Worm (Caenorhabditis elegans) whole organism, late embryonic: ENCODE results near the gene C26B9.2.
A peak's percentile ranks its signal among the peaks of the same experiment; 100 is the strongest.

Source experiments
- C08G9.2 ChIP-seq: sonication (generic microtip); optimal IDR thresholded peaks from 2 replicates; lab custom pipeline; 2016; ENCODE audit warnings: mild to moderate bottlenecking, missing genetic modification characterization, moderate library complexity, missing compliant biosample characterization
- F13H6.1 ChIP-seq: sonication (generic microtip); optimal IDR thresholded peaks from 2 replicates; lab custom pipeline; 2016; ENCODE audit warnings: missing genetic modification characterization, missing compliant biosample characterization
- K09A11.1 ChIP-seq: sonication (generic microtip); optimal IDR thresholded peaks from 2 replicates; lab custom pipeline; 2017; ENCODE audit warnings: antibody characterized with exemption, mild to moderate bottlenecking, missing genetic modification characterization, missing compliant biosample characterization; ENCODE audit not compliant: insufficient read depth
- T23F11.4 ChIP-seq: fragments of 200-800 bp; sonication (Bioruptor generic); optimal IDR thresholded peaks from 2 replicates; lab custom pipeline; 2018; ENCODE audit warnings: mild to moderate bottlenecking, missing genetic modification characterization, missing compliant biosample characterization
- ahr-1 ChIP-seq: sonication (generic microtip); optimal IDR thresholded peaks from 2 replicates; lab custom pipeline; 2016; ENCODE audit warnings: missing genetic modification characterization, missing compliant biosample characterization
- ceh-14 ChIP-seq: sonication (generic microtip); optimal IDR thresholded peaks from 2 replicates; lab custom pipeline; 2016; ENCODE audit warnings: missing genotype, missing genetic modification characterization, missing compliant biosample characterization
- ceh-19 ChIP-seq: fragments of 200-800 bp; sonication (Bioruptor generic); optimal IDR thresholded peaks from 2 replicates; lab custom pipeline; 2018; ENCODE audit warnings: mild to moderate bottlenecking, missing genetic modification characterization, missing compliant biosample characterization
- ceh-2 ChIP-seq: sonication (generic microtip); optimal IDR thresholded peaks from 2 replicates; lab custom pipeline; 2016; ENCODE audit warnings: missing genotype, missing genetic modification characterization, missing compliant biosample characterization
- ceh-22 ChIP-seq: sonication (generic microtip); optimal IDR thresholded peaks from 2 replicates; lab custom pipeline; 2017; ENCODE audit warnings: missing biosample characterization, missing genetic modification characterization
- ceh-24 ChIP-seq: sonication (generic microtip); optimal IDR thresholded peaks from 2 replicates; lab custom pipeline; 2016; ENCODE audit warnings: mild to moderate bottlenecking, missing genetic modification characterization, missing compliant biosample characterization
- ceh-30 ChIP-seq: fragments of 150-350 bp; optimal IDR thresholded peaks from 2 replicates; lab custom pipeline; 2014; ENCODE audit warnings: missing biosample characterization, missing genetic modification characterization
- ceh-45 ChIP-seq: fragments of 200-800 bp; sonication (Bioruptor generic); IDR thresholded peaks from 2 replicates; pipeline ENCODE4 v1.3.6; 2022; ENCODE audit warnings: missing genetic modification reagents, missing genetic modification characterization, missing compliant biosample characterization
- ceh-48 ChIP-seq: sonication (generic microtip); optimal IDR thresholded peaks from 2 replicates; lab custom pipeline; 2016; ENCODE audit warnings: missing genetic modification characterization, inconsistent platforms, missing compliant biosample characterization
- dmd-4 ChIP-seq: sonication (generic microtip); optimal IDR thresholded peaks from 2 replicates; lab custom pipeline; 2016; ENCODE audit warnings: borderline replicate concordance, missing genetic modification characterization, missing compliant biosample characterization
- dve-1 ChIP-seq: sonication (generic microtip); optimal IDR thresholded peaks from 2 replicates; lab custom pipeline; 2017; ENCODE audit warnings: antibody characterized with exemption, mild to moderate bottlenecking, missing genetic modification characterization, missing compliant biosample characterization
- elt-2 ChIP-seq: sonication (generic microtip); optimal IDR thresholded peaks from 2 replicates; lab custom pipeline; 2016; ENCODE audit warnings: missing genetic modification reagents, missing genetic modification characterization, missing compliant biosample characterization
- fkh-6 ChIP-seq: sonication (generic microtip); optimal IDR thresholded peaks from 2 replicates; lab custom pipeline; 2016; ENCODE audit warnings: missing genetic modification characterization, missing compliant biosample characterization
- hlh-13 ChIP-seq: fragments of 200-800 bp; sonication (Bioruptor generic); optimal IDR thresholded peaks from 2 replicates; lab custom pipeline; 2018; ENCODE audit warnings: mild to moderate bottlenecking, missing genetic modification characterization, missing compliant biosample characterization
- hlh-15 ChIP-seq: sonication (generic microtip); optimal IDR thresholded peaks from 2 replicates; lab custom pipeline; 2016; ENCODE audit warnings: missing genetic modification characterization, missing compliant biosample characterization
- hlh-30 ChIP-seq: sonication (generic microtip); optimal IDR thresholded peaks from 2 replicates; lab custom pipeline; 2017; ENCODE audit warnings: antibody characterized with exemption, missing genetic modification characterization, missing compliant biosample characterization; ENCODE audit not compliant: insufficient read depth
- hlh-8 ChIP-seq: sonication (generic microtip); optimal IDR thresholded peaks from 2 replicates; lab custom pipeline; 2016; ENCODE audit warnings: missing genotype, missing genetic modification characterization, missing compliant biosample characterization
- lin-11 ChIP-seq: fragments of 200-800 bp; sonication (Bioruptor generic); optimal IDR thresholded peaks from 2 replicates; lab custom pipeline; 2018; ENCODE audit warnings: mild to moderate bottlenecking, missing genetic modification characterization, missing compliant biosample characterization
- nhr-11 ChIP-seq: fragments of 150-350 bp; optimal IDR thresholded peaks from 2 replicates; lab custom pipeline; 2014; ENCODE audit warnings: missing biosample characterization, missing genetic modification characterization
- npax-4 ChIP-seq: sonication (generic microtip); optimal IDR thresholded peaks from 2 replicates; lab custom pipeline; 2016; ENCODE audit warnings: missing genetic modification characterization, missing compliant biosample characterization
- pag-3 ChIP-seq: sonication (generic microtip); optimal IDR thresholded peaks from 2 replicates; lab custom pipeline; 2016; ENCODE audit warnings: missing compliant biosample characterization, missing genetic modification characterization, borderline replicate concordance
- pha-2 ChIP-seq: sonication (generic microtip); optimal IDR thresholded peaks from 2 replicates; lab custom pipeline; 2017; ENCODE audit warnings: mild to moderate bottlenecking, missing genetic modification characterization, missing compliant biosample characterization
- ref-2 ChIP-seq: sonication (generic microtip); optimal IDR thresholded peaks from 2 replicates; lab custom pipeline; 2016; ENCODE audit warnings: missing genetic modification characterization, missing compliant biosample characterization
- sdc-2 ChIP-seq: sonication (generic microtip); optimal IDR thresholded peaks from 2 replicates; lab custom pipeline; 2016; ENCODE audit warnings: missing genotype, missing genetic modification characterization, missing compliant biosample characterization
- sox-2 ChIP-seq: fragments of 200-800 bp; sonication (Bioruptor generic); IDR thresholded peaks from 2 replicates; pipeline ENCODE4 v1.3.6; 2022; ENCODE audit warnings: missing genetic modification reagents, missing genetic modification characterization, missing compliant biosample characterization
- sox-4 ChIP-seq: sonication (generic microtip); optimal IDR thresholded peaks from 2 replicates; lab custom pipeline; 2017; ENCODE audit warnings: mild to moderate bottlenecking, missing genetic modification characterization, inconsistent platforms, missing compliant biosample characterization
- syd-9 ChIP-seq: sonication (generic microtip); optimal IDR thresholded peaks from 2 replicates; lab custom pipeline; 2016; ENCODE audit warnings: mild to moderate bottlenecking, missing genetic modification characterization, moderate library complexity, missing compliant biosample characterization
- tbx-2 ChIP-seq: sonication (generic microtip); optimal IDR thresholded peaks from 2 replicates; lab custom pipeline; 2016; ENCODE audit warnings: missing genetic modification characterization, missing compliant biosample characterization
- tbx-7 ChIP-seq: sonication (generic microtip); optimal IDR thresholded peaks from 2 replicates; lab custom pipeline; 2016; ENCODE audit warnings: missing genotype, missing genetic modification characterization, missing compliant biosample characterization
- unc-3 ChIP-seq, 2 experiments: fragments of 200-800 bp in 1 of 2; sonication (Bioruptor generic) in 1 of 2; sonication (generic microtip) in 1 of 2; conservative IDR thresholded peaks in 1 of 2; optimal IDR thresholded peaks in 1 of 2; 2 replicates each; pipeline versions ENCODE4 v1.3.6 to Lab custom; 2016 to 2022; ENCODE audit warnings: missing compliant biosample characterization in 2 of 2, missing genetic modification characterization in 2 of 2, missing genetic modification reagents in 1 of 2
- unc-42 ChIP-seq: sonication (generic microtip); optimal IDR thresholded peaks from 2 replicates; lab custom pipeline; 2016; ENCODE audit warnings: missing genotype, missing genetic modification characterization, missing compliant biosample characterization
- unc-86 ChIP-seq: sonication (generic microtip); optimal IDR thresholded peaks from 2 replicates; lab custom pipeline; 2016; ENCODE audit warnings: missing genetic modification characterization, missing compliant biosample characterization
- zip-5 ChIP-seq: sonication (generic microtip); optimal IDR thresholded peaks from 2 replicates; lab custom pipeline; 2016; ENCODE audit warnings: missing genetic modification characterization, missing compliant biosample characterization
- ztf-16 ChIP-seq: sonication (generic microtip); optimal IDR thresholded peaks from 2 replicates; lab custom pipeline; 2017; ENCODE audit warnings: missing genetic modification characterization, missing compliant biosample characterization

C26B9.2 gene

ce11 chrX:5360682-5361081 is 20.7 kb downstream of the C26B9.2 start:
- no peak for TF ChIP-seq unc-86 (tag; lab: Kevin White, UChicago)
- no peak for TF ChIP-seq ceh-30 (tag; lab: Kevin White, UChicago)
- no peak for TF ChIP-seq hlh-30 (tag; lab: Kevin White, UChicago)
- no peak for TF ChIP-seq pag-3 (tag; lab: Kevin White, UChicago)
- no peak for TF ChIP-seq ahr-1 (tag; lab: Kevin White, UChicago)
- no peak for TF ChIP-seq unc-3 (GFP tag; conservative IDR thresholded peaks at IDR 0.05; lab: Robert Waterston, UW)
- no peak for TF ChIP-seq unc-3 (tag; optimal IDR thresholded peaks at IDR 0.05; lab: Kevin White, UChicago)
- TF ChIP-seq ceh-48 = no peak
- TF ChIP-seq hlh-8 (tag; lab: Kevin White, UChicago) = no peak
- TF ChIP-seq tbx-2 (tag; lab: Kevin White, UChicago) = peak; percentile 61
- no peak for TF ChIP-seq K09A11.1 (tag; lab: Kevin White, UChicago)
- TF ChIP-seq ztf-16 = no peak
- TF ChIP-seq ref-2 (tag; lab: Kevin White, UChicago) = peak; percentile 38
- TF ChIP-seq dmd-4 (tag; lab: Kevin White, UChicago) = no peak
- TF ChIP-seq sdc-2 (tag; lab: Kevin White, UChicago) = peak; percentile 56
- TF ChIP-seq C08G9.2 (tag; lab: Kevin White, UChicago) = no peak
- TF ChIP-seq lin-11 (tag; lab: Kevin White, UChicago) = no peak
- TF ChIP-seq pha-2 = peak; percentile 21
- TF ChIP-seq dve-1 (tag; lab: Kevin White, UChicago) = no peak
- no peak for TF ChIP-seq ceh-24
- no peak for TF ChIP-seq ceh-22
- no peak for TF ChIP-seq syd-9
- no peak for TF ChIP-seq elt-2 (tag; lab: Kevin White, UChicago)
- no peak for TF ChIP-seq sox-4 (tag; lab: Kevin White, UChicago)
- TF ChIP-seq, all 69 proteins: peak for 4

ce11 chrX:5364222-5364621 is 24.2 kb downstream of the C26B9.2 start, which contains the start of gene chtl-1:
TSS of gene chtl-1 (minus strand) at chrX:5364322.
- TF ChIP-seq fkh-6 = no peak
- TF ChIP-seq F13H6.1 (tag; lab: Kevin White, UChicago) = no peak
- TF ChIP-seq dmd-4 (tag; lab: Kevin White, UChicago) = no peak
- TF ChIP-seq pha-2 = no peak
- no peak for TF ChIP-seq npax-4 (tag; lab: Kevin White, UChicago)
- no peak for TF ChIP-seq ceh-19 (GFP tag; lab: Kevin White, UChicago)
- no peak for TF ChIP-seq sox-2 (GFP tag; lab: Robert Waterston, UW)
- no peak for TF ChIP-seq ceh-14 (tag; lab: Kevin White, UChicago)
- TF ChIP-seq ceh-45 (GFP tag; lab: Robert Waterston, UW) = no peak
- no peak for TF ChIP-seq unc-42
- no peak for TF ChIP-seq C08G9.2 (tag; lab: Kevin White, UChicago)
- no peak for TF ChIP-seq T23F11.4 (GFP tag; lab: Kevin White, UChicago)
- no peak for TF ChIP-seq zip-5
- no peak for TF ChIP-seq unc-3 (GFP tag; conservative IDR thresholded peaks at IDR 0.05; lab: Robert Waterston, UW)
- no peak for TF ChIP-seq unc-3 (tag; optimal IDR thresholded peaks at IDR 0.05; lab: Kevin White, UChicago)
- no peak for TF ChIP-seq hlh-15
- no peak for TF ChIP-seq hlh-13 (GFP tag; lab: Kevin White, UChicago)
- TF ChIP-seq lin-11 (tag; lab: Kevin White, UChicago) = no peak
- TF ChIP-seq ceh-2 (tag; lab: Kevin White, UChicago) = no peak
- no peak for TF ChIP-seq ceh-30 (tag; lab: Kevin White, UChicago)

- no peak for TF ChIP-seq ceh-30 (tag; lab: Kevin White, UChicago)
- no peak for TF ChIP-seq tbx-7
- peak; percentile 5 for TF ChIP-seq elt-2 (tag; lab: Kevin White, UChicago)
- no peak for TF ChIP-seq nhr-11
- no peak for TF ChIP-seq hlh-30 (tag; lab: Kevin White, UChicago)
Observed at ce11 chrX:5365437-5365836, 25.4 kb downstream of the C26B9.2 start, which contains the start of gene F35C8.5. TSS of gene F35C8.5 (plus strand) at chrX:5365813.
